Worm (Caenorhabditis elegans) whole organism, midembryonic: ENCODE data around the gene nlp-34.

Experiments used
- cog-1 ChIP-seq: sonication (generic microtip); optimal IDR thresholded peaks from 2 replicates; lab custom pipeline; 2016; ENCODE audit warnings: missing genetic modification characterization, missing compliant biosample characterization
- flt-1 ChIP-seq: fragments of 200-800 bp; sonication (Bioruptor generic); IDR thresholded peaks from 2 replicates; pipeline ENCODE4 v1.3.6; 2022; ENCODE audit warnings: missing genetic modification characterization, missing compliant biosample characterization
- klf-2 ChIP-seq: fragments of 200-800 bp; sonication (Bioruptor generic); conservative IDR thresholded peaks from 2 replicates; pipeline ENCODE4 v1.3.6; 2022; ENCODE audit warnings: missing genetic modification reagents, missing genetic modification characterization, missing compliant biosample characterization
- tab-1 ChIP-seq: fragments of 200-800 bp; sonication (Bioruptor generic); IDR thresholded peaks from 2 replicates; pipeline ENCODE4 v1.3.6; 2022; ENCODE audit warnings: missing genetic modification characterization, missing compliant biosample characterization

ce11 chrV:3985104-3985503 lies 6.2 kb upstream of the nlp-34 start:
- TF ChIP-seq klf-2 (GFP tag; lab: Robert Waterston, UW): no peak
- TF ChIP-seq flt-1: no peak
- TF ChIP-seq tab-1 (GFP tag; lab: Robert Waterston, UW): no peak
- TF ChIP-seq cog-1 (tag; lab: Kevin White, UChicago): no peak
